Fruit fly (Drosophila melanogaster) whole organism, embryonic: ENCODE data around the gene CG34348.

Experiments used
- Ada2b ChIP-seq: fragments of 200-800 bp; sonication (Bioruptor generic); IDR thresholded peaks from 2 replicates; pipeline ENCODE4 v1.3.6; 2022; ENCODE audit warnings: missing biosample characterization, missing genetic modification characterization
- CG10959 ChIP-seq: fragments of 200-800 bp; sonication (Bioruptor generic); IDR thresholded peaks from 2 replicates; pipeline ENCODE4 v1.3.6; 2022; ENCODE audit warnings: missing biosample characterization, missing genetic modification characterization
- CG11723 ChIP-seq: fragments of 200-800 bp; sonication (Bioruptor generic); optimal IDR thresholded peaks from 2 replicates; lab custom pipeline; 2017; ENCODE audit warnings: missing biosample characterization, mild to moderate bottlenecking, missing genetic modification characterization
- CG15601 ChIP-seq: fragments of 200-800 bp; sonication (Bioruptor generic); optimal IDR thresholded peaks from 3 replicates; lab custom pipeline; 2019; ENCODE audit warnings: missing biosample characterization, mild to moderate bottlenecking, missing genetic modification characterization, moderate library complexity
- CG17186 ChIP-seq: fragments of 200-800 bp; sonication (Bioruptor generic); optimal IDR thresholded peaks from 3 replicates; lab custom pipeline; 2017; ENCODE audit warnings: missing biosample characterization, missing genetic modification reagents, missing genetic modification characterization
- CG17568 ChIP-seq: fragments of 200-800 bp; sonication (Bioruptor generic); optimal IDR thresholded peaks from 2 replicates; lab custom pipeline; 2018; ENCODE audit warnings: missing biosample characterization, mild to moderate bottlenecking, missing genetic modification characterization, moderate library complexity
- CG2116 ChIP-seq: fragments of 200-800 bp; sonication (Bioruptor generic); optimal IDR thresholded peaks from 3 replicates; lab custom pipeline; 2018; ENCODE audit warnings: missing biosample characterization, mild to moderate bottlenecking, missing genetic modification characterization
- CG2202 ChIP-seq: fragments of 200-800 bp; sonication (Bioruptor generic); optimal IDR thresholded peaks from 2 replicates; lab custom pipeline; 2018; ENCODE audit warnings: missing biosample characterization, mild to moderate bottlenecking, missing genetic modification characterization
- CG30020 ChIP-seq: fragments of 200-800 bp; optimal IDR thresholded peaks from 2 replicates; lab custom pipeline; 2019; ENCODE audit warnings: missing biosample characterization, mild to moderate bottlenecking, missing genetic modification characterization, moderate library complexity
- CG31388 ChIP-seq: fragments of 200-800 bp; sonication (Bioruptor generic); optimal IDR thresholded peaks from 2 replicates; lab custom pipeline; 2016; ENCODE audit warnings: missing biosample characterization, missing genetic modification characterization
- CG32767 ChIP-seq: fragments of 200-800 bp; sonication (Bioruptor generic); IDR thresholded peaks from 2 replicates; pipeline ENCODE4 v1.3.6; 2022; ENCODE audit warnings: missing biosample characterization, missing genetic modification characterization
- CG34422 ChIP-seq: fragments of 200-800 bp; sonication (Bioruptor generic); IDR thresholded peaks from 3 replicates; pipeline ENCODE4 v1.3.6; 2022; ENCODE audit warnings: missing biosample characterization, missing genetic modification characterization
- CG4282 ChIP-seq: fragments of 200-800 bp; sonication (Bioruptor generic); optimal IDR thresholded peaks from 2 replicates; lab custom pipeline; 2016; ENCODE audit warnings: missing biosample characterization, missing genetic modification characterization
- CG4404 ChIP-seq: fragments of 200-800 bp; sonication (Bioruptor generic); IDR thresholded peaks from 2 replicates; pipeline ENCODE4 v1.3.6; 2022; ENCODE audit warnings: missing biosample characterization, missing genetic modification characterization
- CG5180 ChIP-seq: fragments of 200-800 bp; sonication (Bioruptor generic); optimal IDR thresholded peaks from 3 replicates; lab custom pipeline; 2017; ENCODE audit warnings: missing biosample characterization, missing genetic modification characterization, mild to moderate bottlenecking, moderate library complexity, missing genetic modification reagents
- CG6254 ChIP-seq: fragments of 200-800 bp; sonication (Bioruptor generic); optimal IDR thresholded peaks from 3 replicates; lab custom pipeline; 2017; ENCODE audit warnings: mild to moderate bottlenecking, missing biosample characterization, missing genetic modification reagents, missing genetic modification characterization
- CG6689 ChIP-seq: fragments of 200-800 bp; sonication (Bioruptor generic); IDR thresholded peaks from 2 replicates; pipeline ENCODE4 v1.3.6; 2022; ENCODE audit warnings: missing biosample characterization, missing genetic modification characterization
- CG6854 ChIP-seq: fragments of 200-800 bp; sonication (Bioruptor generic); optimal IDR thresholded peaks from 3 replicates; lab custom pipeline; 2017; ENCODE audit warnings: missing biosample characterization, mild to moderate bottlenecking, missing genetic modification characterization
- CG7556 ChIP-seq: fragments of 200-800 bp; sonication (Bioruptor generic); optimal IDR thresholded peaks from 2 replicates; lab custom pipeline; 2017; ENCODE audit warnings: missing biosample characterization, mild to moderate bottlenecking, missing genetic modification characterization
- CG7745 ChIP-seq: fragments of 200-800 bp; sonication (Bioruptor generic); optimal IDR thresholded peaks from 2 replicates; lab custom pipeline; 2018; ENCODE audit warnings: missing biosample characterization, mild to moderate bottlenecking, missing genetic modification characterization, moderate library complexity
- CG7839 ChIP-seq: fragments of 200-800 bp; sonication (Bioruptor generic); optimal IDR thresholded peaks from 3 replicates; lab custom pipeline; 2018; ENCODE audit warnings: missing biosample characterization, mild to moderate bottlenecking, missing genetic modification characterization, moderate library complexity
- CG8944 ChIP-seq: fragments of 200-800 bp; sonication (Bioruptor generic); optimal IDR thresholded peaks from 3 replicates; lab custom pipeline; 2016; ENCODE audit warnings: missing biosample characterization, missing genetic modification characterization
- CG9932 ChIP-seq: fragments of 200-800 bp; sonication (Bioruptor generic); IDR thresholded peaks from 2 replicates; pipeline ENCODE4 v1.3.6; 2022; ENCODE audit warnings: missing biosample characterization, missing genetic modification characterization
- HLH4C ChIP-seq: fragments of 200-800 bp; sonication (Bioruptor generic); IDR thresholded peaks from 3 replicates; pipeline ENCODE4 v1.3.6; 2022; ENCODE audit warnings: missing biosample characterization, missing genetic modification characterization; ENCODE audit not compliant: partially characterized antibody
- Meics ChIP-seq: fragments of 200-800 bp; sonication (Bioruptor generic); optimal IDR thresholded peaks from 2 replicates; lab custom pipeline; 2017; ENCODE audit warnings: missing biosample characterization, mild to moderate bottlenecking, missing genetic modification characterization
- NC2α ChIP-seq: fragments of 200-800 bp; sonication (Bioruptor generic); optimal IDR thresholded peaks from 2 replicates; lab custom pipeline; 2016; ENCODE audit warnings: missing biosample characterization, missing genetic modification characterization
- Trl ChIP-seq, 3 experiments: fragments of >200 bp in 2 of 3; fragments of 200-800 bp in 1 of 3; sonication (Bioruptor generic) in 1 of 3; optimal IDR thresholded peaks; 2 replicates in 1 of 3; 3 replicates in 2 of 3; lab custom pipeline; 2016 to 2017; ENCODE audit warnings: missing biosample characterization in 1 of 3, missing genetic modification characterization in 1 of 3
- Usf ChIP-seq: fragments of 200-800 bp; sonication (Bioruptor generic); optimal IDR thresholded peaks from 2 replicates; lab custom pipeline; 2017; ENCODE audit warnings: missing genotype, missing biosample characterization, missing genetic modification characterization
- Xrp1 ChIP-seq: fragments of 200-800 bp; sonication (Bioruptor generic); IDR thresholded peaks from 2 replicates; pipeline ENCODE4 v1.3.6; 2022; ENCODE audit warnings: missing biosample characterization, missing genetic modification characterization
- ab ChIP-seq: fragments of 200-800 bp; sonication (Bioruptor generic); optimal IDR thresholded peaks from 2 replicates; lab custom pipeline; 2016; ENCODE audit warnings: missing biosample characterization, missing genetic modification characterization
- ash1 ChIP-seq: fragments of 200-800 bp; sonication (Bioruptor generic); optimal IDR thresholded peaks from 2 replicates; lab custom pipeline; 2018; ENCODE audit warnings: missing biosample characterization, mild to moderate bottlenecking, missing genetic modification characterization
- bbx ChIP-seq: fragments of 200-800 bp; sonication (Bioruptor generic); IDR thresholded peaks from 2 replicates; pipeline ENCODE4 v1.3.6; 2022; ENCODE audit warnings: missing biosample characterization, missing genetic modification characterization; ENCODE audit not compliant: partially characterized antibody
- dpn ChIP-seq, 2 experiments: fragments of 200-800 bp; sonication (Bioruptor generic); optimal IDR thresholded peaks; 3 replicates each; lab custom pipeline; 2016; ENCODE audit warnings: missing biosample characterization in 2 of 2, missing genetic modification characterization in 2 of 2
- en ChIP-seq: fragments of 200-800 bp; sonication (Bioruptor generic); optimal IDR thresholded peaks from 2 replicates; lab custom pipeline; 2016; ENCODE audit warnings: missing biosample characterization, missing genetic modification characterization
- esg ChIP-seq: fragments of 200-800 bp; sonication (Bioruptor generic); conservative IDR thresholded peaks from 2 replicates; pipeline ENCODE4 v1.3.6; 2022; ENCODE audit warnings: missing biosample characterization, missing genetic modification characterization
- eve ChIP-seq, 2 experiments: fragments of >200 bp; optimal IDR thresholded peaks; 2 replicates each; lab custom pipeline; 2017; ENCODE audit warnings: missing biosample characterization in 2 of 2, missing genetic modification characterization in 2 of 2
- fd64A ChIP-seq: fragments of 200-800 bp; sonication (Bioruptor generic); optimal IDR thresholded peaks from 3 replicates; lab custom pipeline; 2018; ENCODE audit warnings: missing biosample characterization, mild to moderate bottlenecking, missing genetic modification characterization
- gcm2 ChIP-seq: fragments of 200-800 bp; sonication (Bioruptor generic); optimal IDR thresholded peaks from 2 replicates; lab custom pipeline; 2016; ENCODE audit warnings: missing biosample characterization, missing genetic modification characterization
- gro ChIP-seq: fragments of 200-800 bp; sonication (Bioruptor generic); optimal IDR thresholded peaks from 2 replicates; lab custom pipeline; 2016; ENCODE audit warnings: missing biosample characterization, missing genetic modification characterization
- jigr1 ChIP-seq: fragments of 200-800 bp; sonication (Bioruptor generic); IDR thresholded peaks from 3 replicates; pipeline ENCODE4 v1.3.6; 2022; ENCODE audit warnings: missing biosample characterization, missing genetic modification characterization
- jing ChIP-seq: fragments of 200-800 bp; sonication (Bioruptor generic); optimal IDR thresholded peaks from 2 replicates; lab custom pipeline; 2018; ENCODE audit warnings: missing biosample characterization, mild to moderate bottlenecking, missing genetic modification characterization
- klu ChIP-seq: fragments of 200-800 bp; sonication (Bioruptor generic); IDR thresholded peaks from 2 replicates; pipeline ENCODE4 v1.3.6; 2022; ENCODE audit warnings: missing biosample characterization, missing genetic modification characterization
- mirr ChIP-seq: fragments of 200-800 bp; sonication (Bioruptor generic); optimal IDR thresholded peaks from 3 replicates; lab custom pipeline; 2018; ENCODE audit warnings: missing biosample characterization, mild to moderate bottlenecking, missing genetic modification characterization
- nerfin-1 ChIP-seq: fragments of 200-800 bp; sonication (Bioruptor generic); optimal IDR thresholded peaks from 3 replicates; lab custom pipeline; 2019; ENCODE audit warnings: missing biosample characterization, mild to moderate bottlenecking, missing genetic modification characterization, moderate library complexity
- pnt ChIP-seq: fragments of 200-800 bp; sonication (Bioruptor generic); optimal IDR thresholded peaks from 3 replicates; lab custom pipeline; 2016; ENCODE audit warnings: missing biosample characterization, missing genetic modification characterization
- pros ChIP-seq: fragments of 200-800 bp; sonication (Bioruptor generic); optimal IDR thresholded peaks from 3 replicates; lab custom pipeline; 2019; ENCODE audit warnings: missing biosample characterization, mild to moderate bottlenecking, missing genetic modification characterization, moderate library complexity
- rib ChIP-seq: fragments of 200-800 bp; sonication (Bioruptor generic); IDR thresholded peaks from 2 replicates; pipeline ENCODE4 v1.3.6; 2022; ENCODE audit warnings: missing biosample characterization, missing genetic modification characterization
- sens ChIP-seq: fragments of 200-800 bp; sonication (Bioruptor generic); peaks from one replicate; lab custom pipeline; 2016; ENCODE audit warnings: missing biosample characterization, missing genetic modification characterization
- tio ChIP-seq: fragments of 200-800 bp; sonication (Bioruptor generic); optimal IDR thresholded peaks from 2 replicates; lab custom pipeline; 2017; ENCODE audit warnings: missing biosample characterization, missing genetic modification characterization, inconsistent platforms
- yki ChIP-seq: fragments of >200 bp; optimal IDR thresholded peaks from 3 replicates; lab custom pipeline; 2018

Gene CG34348

dm6 chrX:11338047-11338747 is 1.5 kb upstream of the CG34348 start (continued):
- TF ChIP-seq CG5180 (GFP tag; lab: Kevin White, UChicago) (no peak), CG11723 (no peak), CG6689 (GFP tag; lab: Robert Waterston, UW) (peak; percentile 74), eve (GFP tag; optimal IDR thresholded peaks at IDR 0.05; lab: Kevin White, UChicago) (no peak), CG8944 (GFP tag; lab: Kevin White, UChicago) (peak; percentile 59), CG15601 (peak; percentile 68), HLH4C (GFP tag; lab: Robert Waterston, UW) (no peak), sens (GFP tag; lab: Kevin White, UChicago) (peak; percentile 95), CG32767 (no peak; the same call in 1 of the 2 replicates), pros (no peak), rib (GFP tag; lab: Robert Waterston, UW) (no peak), CG4282 (GFP tag; lab: Kevin White, UChicago) (no peak), nerfin-1 (tag; lab: Kevin White, UChicago) (peak; percentile 66), CG17568 (GFP tag; lab: Kevin White, UChicago) (no peak), fd64A (GFP tag; lab: Kevin White, UChicago) (no peak), pnt (peak; percentile 66), Xrp1 (GFP tag; lab: Robert Waterston, UW) (peak; percentile 61), Usf (GFP tag; lab: Kevin White, UChicago) (peak; percentile 42), dpn (GFP tag; optimal IDR thresholded peaks at IDR 0.05; lab: Kevin White, UChicago) (peak; percentile 75), bbx (GFP tag; lab: Robert Waterston, UW) (no peak), ash1 (GFP tag; lab: Kevin White, UChicago) (no peak), CG17186 (GFP tag; lab: Kevin White, UChicago) (no peak), CG6254 (peak; percentile 56), klu (0 out of 2 replicates have a peak, but pooled peaks have one; percentile 16), esg (GFP tag; lab: Robert Waterston, UW) (peak; percentile 63), NC2α (no peak), ab (GFP tag; lab: Kevin White, UChicago) (no peak), CG30020 (no peak), CG9932 (GFP tag; lab: Robert Waterston, UW) (no peak), CG2202 (peak; percentile 37), CG2116 (peak; percentile 44), gro (GFP tag; lab: Kevin White, UChicago) (peak; percentile 32), CG7556 (GFP tag; lab: Kevin White, UChicago) (peak; percentile 84), mirr (peak; percentile 29), yki (lab: Kevin White, UChicago) (no peak), tio (GFP tag; lab: Kevin White, UChicago) (no peak), jing (GFP tag; lab: Kevin White, UChicago) (peak; percentile 17), CG6854 (GFP tag; lab: Kevin White, UChicago) (peak; percentile 27), Trl (optimal IDR thresholded peaks at IDR 0.05; lab: Kevin White, UChicago) (no peak), Trl (GFP tag; optimal IDR thresholded peaks at IDR 0.05; lab: Kevin White, UChicago) (peak; percentile 71), CG10959 (0 out of 2 replicates have a peak, but pooled peaks have one; percentile 18), gcm2 (GFP tag; lab: Kevin White, UChicago) (no peak), CG7839 (tag; lab: Kevin White, UChicago) (peak; percentile 84), Meics (peak; percentile 72), jigr1 (GFP tag; lab: Robert Waterston, UW) (no peak), CG34422 (GFP tag; lab: Robert Waterston, UW) (0 out of 3 replicates have a peak, but pooled peaks have one; percentile 27), CG7745 (no peak), Ada2b (GFP tag; lab: Robert Waterston, UW) (peak; percentile 47; the same call in 1 of the 2 replicates), CG31388 (GFP tag; lab: Kevin White, UChicago) (no peak), CG4404 (0 out of 2 replicates have a peak, but pooled peaks have one; percentile 20), en (GFP tag; lab: Kevin White, UChicago) (peak; percentile 74)
